Worm (Caenorhabditis elegans) whole organism, young adult: Measurements from ENCODE around the gene paml-1.

ENCODE experiments used
- D2030.7 ChIP-seq: fragments of 200-800 bp; sonication (Bioruptor generic); IDR thresholded peaks from 2 replicates; pipeline ENCODE4 v1.3.6; 2022; ENCODE audit warnings: missing genetic modification reagents, missing genetic modification characterization, missing compliant biosample characterization
- F57A8.1 ChIP-seq: fragments of 200-800 bp; sonication (Bioruptor generic); optimal IDR thresholded peaks from 2 replicates; lab custom pipeline; 2018; ENCODE audit warnings: mild to moderate bottlenecking, missing genetic modification characterization, moderate library complexity, missing compliant biosample characterization
- T07F8.4 ChIP-seq: sonication (generic microtip); optimal IDR thresholded peaks from 2 replicates; lab custom pipeline; 2016; ENCODE audit warnings: mild to moderate bottlenecking, missing genetic modification characterization, moderate library complexity, missing compliant biosample characterization
- Y56A3A.18 ChIP-seq: fragments of 200-800 bp; sonication (Bioruptor generic); IDR thresholded peaks from 2 replicates; pipeline ENCODE4 v1.3.6; 2022; ENCODE audit warnings: missing genetic modification reagents, missing genetic modification characterization, missing compliant biosample characterization
- Y79H2A.3 ChIP-seq: fragments of 200-800 bp; sonication (Bioruptor generic); conservative IDR thresholded peaks from 2 replicates; pipeline ENCODE4 v1.3.6; 2022; ENCODE audit warnings: missing genetic modification reagents, missing genetic modification characterization, missing compliant biosample characterization
- aptf-3 ChIP-seq: fragments of 200-800 bp; sonication (Bioruptor generic); IDR thresholded peaks from 2 replicates; pipeline ENCODE4 v1.3.6; 2022; ENCODE audit warnings: missing genetic modification characterization, missing compliant biosample characterization
- athp-1 ChIP-seq: sonication (generic microtip); optimal IDR thresholded peaks from 2 replicates; lab custom pipeline; 2017; ENCODE audit warnings: mild to moderate bottlenecking, missing genetic modification characterization, missing compliant biosample characterization
- ccch-3 ChIP-seq: fragments of 200-800 bp; sonication (Bioruptor generic); optimal IDR thresholded peaks from 2 replicates; lab custom pipeline; 2018; ENCODE audit warnings: mild to moderate bottlenecking, missing genetic modification characterization, missing compliant biosample characterization
- ceh-100 ChIP-seq: fragments of 200-800 bp; sonication (Bioruptor generic); IDR thresholded peaks from 2 replicates; pipeline ENCODE4 v1.3.6; 2022; ENCODE audit warnings: missing genetic modification reagents, missing genetic modification characterization, missing compliant biosample characterization
- ceh-58 ChIP-seq: fragments of 200-800 bp; sonication (Bioruptor generic); IDR thresholded peaks from 2 replicates; pipeline ENCODE4 v1.3.6; 2022; ENCODE audit warnings: missing genetic modification characterization, missing compliant biosample characterization
- ceh-79 ChIP-seq: sonication (generic microtip); optimal IDR thresholded peaks from 2 replicates; lab custom pipeline; 2017; ENCODE audit warnings: mild to moderate bottlenecking, missing genetic modification characterization, missing compliant biosample characterization
- chd-7 ChIP-seq: sonication (generic microtip); optimal IDR thresholded peaks from 2 replicates; lab custom pipeline; 2016; ENCODE audit warnings: mild to moderate bottlenecking, missing genetic modification characterization, moderate library complexity, missing compliant biosample characterization
- efl-1 ChIP-seq: fragments of 150-350 bp; optimal IDR thresholded peaks from 2 replicates; lab custom pipeline; 2014; ENCODE audit warnings: missing biosample characterization, missing genetic modification reagents, missing genetic modification characterization
- egl-44 ChIP-seq: fragments of 200-800 bp; sonication (Bioruptor generic); IDR thresholded peaks from 2 replicates; pipeline ENCODE4 v1.3.6; 2022; ENCODE audit warnings: missing genetic modification reagents, missing genetic modification characterization, missing compliant biosample characterization
- egrh-3 ChIP-seq: fragments of 200-800 bp; sonication (Bioruptor generic); IDR thresholded peaks from 2 replicates; pipeline ENCODE4 v1.3.6; 2022; ENCODE audit warnings: missing genetic modification reagents, missing genetic modification characterization, missing compliant biosample characterization
- gei-17 ChIP-seq: fragments of 200-800 bp; sonication (Bioruptor generic); optimal IDR thresholded peaks from 2 replicates; lab custom pipeline; 2018; ENCODE audit warnings: mild to moderate bottlenecking, missing genetic modification characterization, missing compliant biosample characterization
- him-1 ChIP-seq: sonication (generic microtip); optimal IDR thresholded peaks from 2 replicates; lab custom pipeline; 2016; ENCODE audit warnings: missing genotype, missing genetic modification reagents, missing genetic modification characterization, missing compliant biosample characterization
- hrde-1 ChIP-seq: sonication (generic microtip); optimal IDR thresholded peaks from 2 replicates; lab custom pipeline; 2016; ENCODE audit warnings: missing genetic modification characterization, mild to moderate bottlenecking, missing compliant biosample characterization, moderate library complexity, missing genotype, missing genetic modification reagents, borderline replicate concordance
- hsf-1 ChIP-seq: fragments of 200-800 bp; sonication (Bioruptor generic); IDR thresholded peaks from 2 replicates; pipeline ENCODE4 v1.3.6; 2022; ENCODE audit warnings: missing genetic modification reagents, missing genetic modification characterization, missing compliant biosample characterization
- let-526 ChIP-seq: fragments of 200-800 bp; sonication (Bioruptor generic); IDR thresholded peaks from 2 replicates; pipeline ENCODE4 v1.3.6; 2022; ENCODE audit warnings: missing genetic modification reagents, missing genetic modification characterization, missing compliant biosample characterization
- lin-54 ChIP-seq: fragments of 200-800 bp; sonication (Bioruptor generic); optimal IDR thresholded peaks from 2 replicates; lab custom pipeline; 2018; ENCODE audit warnings: mild to moderate bottlenecking, missing genetic modification characterization, missing compliant biosample characterization
- lir-1 ChIP-seq: fragments of 200-800 bp; sonication (Bioruptor generic); conservative IDR thresholded peaks from 2 replicates; pipeline ENCODE4 v1.3.6; 2022; ENCODE audit warnings: missing genetic modification reagents, missing genetic modification characterization, missing compliant biosample characterization
- lsl-1 ChIP-seq: fragments of 200-800 bp; sonication (Bioruptor generic); optimal IDR thresholded peaks from 2 replicates; lab custom pipeline; 2018; ENCODE audit warnings: mild to moderate bottlenecking, missing genetic modification characterization, moderate library complexity, missing compliant biosample characterization
- madf-8 ChIP-seq: fragments of 200-800 bp; sonication (Bioruptor generic); conservative IDR thresholded peaks from 2 replicates; pipeline ENCODE4 v1.3.6; 2022; ENCODE audit warnings: missing genetic modification reagents, missing genetic modification characterization, missing compliant biosample characterization
- mcd-1 ChIP-seq: fragments of 200-800 bp; sonication (Bioruptor generic); IDR thresholded peaks from 2 replicates; pipeline ENCODE4 v1.3.6; 2022; ENCODE audit warnings: missing genetic modification reagents, missing genetic modification characterization, missing compliant biosample characterization
- mxl-1 ChIP-seq: sonication (generic microtip); optimal IDR thresholded peaks from 2 replicates; lab custom pipeline; 2016; ENCODE audit warnings: missing genetic modification characterization, missing compliant biosample characterization
- nfya-2 ChIP-seq: fragments of 200-800 bp; sonication (Bioruptor generic); IDR thresholded peaks from 2 replicates; pipeline ENCODE4 v1.3.6; 2022; ENCODE audit warnings: missing genetic modification reagents, missing genetic modification characterization, missing compliant biosample characterization
- nfyb-1 ChIP-seq: fragments of 200-800 bp; sonication (Bioruptor generic); IDR thresholded peaks from 2 replicates; pipeline ENCODE4 v1.3.6; 2022; ENCODE audit warnings: missing genetic modification reagents, missing genetic modification characterization, missing compliant biosample characterization
- nhr-120 ChIP-seq: fragments of 200-800 bp; sonication (Bioruptor generic); IDR thresholded peaks from 2 replicates; pipeline ENCODE4 v1.3.6; 2022; ENCODE audit warnings: missing genetic modification characterization, missing compliant biosample characterization
- snpc-3.4 ChIP-seq: sonication (generic microtip); optimal IDR thresholded peaks from 2 replicates; lab custom pipeline; 2017; ENCODE audit warnings: missing genetic modification characterization, mild to moderate bottlenecking, missing compliant biosample characterization, antibody characterized with exemption, moderate library complexity, missing genotype, missing genetic modification reagents
- sptf-2 ChIP-seq: fragments of 200-800 bp; sonication (Bioruptor generic); optimal IDR thresholded peaks from 2 replicates; lab custom pipeline; 2018; ENCODE audit warnings: mild to moderate bottlenecking, missing genetic modification characterization, missing compliant biosample characterization
- tbp1 ChIP-seq: fragments of 200-800 bp; sonication (Bioruptor generic); optimal IDR thresholded peaks from 2 replicates; lab custom pipeline; 2018; ENCODE audit warnings: mild to moderate bottlenecking, missing genetic modification characterization, missing compliant biosample characterization
- tlf-1 ChIP-seq: fragments of 200-800 bp; sonication (Bioruptor generic); optimal IDR thresholded peaks from 2 replicates; lab custom pipeline; 2018; ENCODE audit warnings: mild to moderate bottlenecking, missing genetic modification characterization, missing compliant biosample characterization
- zfh-2 ChIP-seq: fragments of 200-800 bp; sonication (Bioruptor generic); conservative IDR thresholded peaks from 2 replicates; pipeline ENCODE4 v1.3.6; 2022; ENCODE audit warnings: missing genetic modification reagents, missing genetic modification characterization, missing compliant biosample characterization
- ztf-18 ChIP-seq: sonication (generic microtip); optimal IDR thresholded peaks from 2 replicates; lab custom pipeline; 2016; ENCODE audit warnings: missing genotype, mild to moderate bottlenecking, missing genetic modification characterization, missing compliant biosample characterization
- ztf-28 ChIP-seq: fragments of 200-800 bp; sonication (Bioruptor generic); IDR thresholded peaks from 2 replicates; pipeline ENCODE4 v1.3.6; 2022; ENCODE audit warnings: missing genetic modification reagents, missing genetic modification characterization, missing compliant biosample characterization
- ztf-3 ChIP-seq: fragments of 200-800 bp; sonication (Bioruptor generic); optimal IDR thresholded peaks from 2 replicates; lab custom pipeline; 2018; ENCODE audit warnings: mild to moderate bottlenecking, missing genetic modification characterization, missing compliant biosample characterization

The paml-1 gene

ce11 chrIII:10261256-10261655, 27.4 kb upstream of the paml-1 start:
- TF ChIP-seq lsl-1: peak; percentile 11
- TF ChIP-seq zfh-2 (GFP tag; lab: Robert Waterston, UW): no peak
- no peak for TF ChIP-seq lir-1
- no peak for TF ChIP-seq nfyb-1 (GFP tag; lab: Robert Waterston, UW)

ce11 chrIII:10258641-10259040, 24.8 kb upstream of the paml-1 start, which contains the start of gene rip-1:
Gene rip-1, minus strand, starts transcription at chrIII:10258741.
- TF ChIP-seq zfh-2 (GFP tag; lab: Robert Waterston, UW): no peak
- TF ChIP-seq ztf-3 (GFP tag; lab: Kevin White, UChicago): no peak
- no peak for TF ChIP-seq nfya-2 (GFP tag; lab: Robert Waterston, UW)
- no peak for TF ChIP-seq madf-8 (GFP tag; lab: Robert Waterston, UW)
- no peak for TF ChIP-seq T07F8.4 (tag; lab: Kevin White, UChicago)
- TF ChIP-seq tbp1 (GFP tag; lab: Kevin White, UChicago): no peak
- no peak for TF ChIP-seq ceh-58
- no peak for TF ChIP-seq lir-1
- TF ChIP-seq ceh-100 (GFP tag; lab: Robert Waterston, UW): no peak
- TF ChIP-seq D2030.7: no peak
- TF ChIP-seq lin-54 (GFP tag; lab: Kevin White, UChicago): no peak
- TF ChIP-seq, all 124 proteins: peak for 0

- TF ChIP-seq ztf-18 (no peak), madf-8 (GFP tag; lab: Robert Waterston, UW) (no peak), aptf-3 (GFP tag; lab: Robert Waterston, UW) (no peak), him-1 (no peak), efl-1 (GFP tag; lab: Kevin White, UChicago) (no peak), Y79H2A.3 (GFP tag; lab: Robert Waterston, UW) (no peak), snpc-3.4 (tag; lab: Kevin White, UChicago) (no peak), Y56A3A.18 (GFP tag; lab: Robert Waterston, UW) (no peak), chd-7 (tag; lab: Kevin White, UChicago) (no peak), mxl-1 (no peak), nhr-120 (no peak), mcd-1 (no peak), hsf-1 (GFP tag; lab: Robert Waterston, UW) (no peak), lsl-1 (no peak), egrh-3 (GFP tag; lab: Robert Waterston, UW) (no peak)
- TF ChIP-seq, all 124 proteins: peak for 0
These were observed 20.7 kb upstream of the paml-1 start, which contains the start of gene R01H10.4 for ce11 chrIII:10254583-10254982. Gene R01H10.4, plus strand, starts transcription at chrIII:10254818.

DNA sequence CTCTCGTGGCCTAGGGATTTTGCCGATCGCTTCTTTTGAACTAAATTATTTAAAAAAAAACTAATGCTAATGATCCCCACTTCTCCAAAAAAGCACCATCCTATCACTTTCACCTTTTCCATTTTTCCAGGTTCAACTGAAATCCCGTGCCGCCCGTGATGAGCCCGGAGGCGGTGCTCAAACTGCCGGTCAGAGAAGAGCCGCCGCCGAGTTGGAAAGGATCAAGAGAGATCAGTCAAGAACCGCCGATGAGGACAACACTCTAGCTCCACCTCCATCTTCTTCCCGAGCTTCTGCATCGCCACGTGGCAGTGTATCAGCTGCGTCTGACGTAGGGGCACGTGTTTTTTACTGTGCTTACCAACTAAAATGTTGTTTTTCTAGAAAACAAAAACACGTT, 19.5 kb upstream of the paml-1 start:
- no peak for TF ChIP-seq snpc-3.4 (tag; lab: Kevin White, UChicago)
- TF ChIP-seq athp-1 (tag; lab: Kevin White, UChicago): no peak
- TF ChIP-seq tlf-1: no peak
- TF ChIP-seq ceh-79 (tag; lab: Kevin White, UChicago): no peak
- TF ChIP-seq let-526 (GFP tag; lab: Robert Waterston, UW): no peak
- TF ChIP-seq hrde-1 (tag; lab: Kevin White, UChicago): no peak
- TF ChIP-seq sptf-2: no peak
- no peak for TF ChIP-seq mcd-1
- TF ChIP-seq egl-44: no peak
- TF ChIP-seq egrh-3 (GFP tag; lab: Robert Waterston, UW): peak; percentile 26; the same call in 1 of the 2 replicates
- no peak for TF ChIP-seq ztf-28 (GFP tag; lab: Robert Waterston, UW)
- no peak for TF ChIP-seq F57A8.1 (GFP tag; lab: Kevin White, UChicago)
- TF ChIP-seq ccch-3 (GFP tag; lab: Kevin White, UChicago): no peak
- peak; percentile 63 for TF ChIP-seq zfh-2 (GFP tag; lab: Robert Waterston, UW)
- no peak for TF ChIP-seq gei-17 (GFP tag; lab: Kevin White, UChicago)
